Worm (Caenorhabditis elegans) whole organism, L4/young adult: ENCODE data around the gene C35D10.7.

ENCODE experiments used
- W03F9.2 ChIP-seq: fragments of 150-350 bp; optimal IDR thresholded peaks from 2 replicates; lab custom pipeline; 2014; ENCODE audit warnings: missing biosample characterization, missing genetic modification characterization
- dao-5 ChIP-seq: sonication (generic microtip); optimal IDR thresholded peaks from 2 replicates; lab custom pipeline; 2016; ENCODE audit warnings: missing genotype, missing genetic modification characterization, moderate library complexity, missing compliant biosample characterization
- him-1 ChIP-seq: sonication (generic microtip); optimal IDR thresholded peaks from 2 replicates; lab custom pipeline; 2016; ENCODE audit warnings: missing genotype, missing genetic modification reagents, missing genetic modification characterization, missing compliant biosample characterization

DNA sequence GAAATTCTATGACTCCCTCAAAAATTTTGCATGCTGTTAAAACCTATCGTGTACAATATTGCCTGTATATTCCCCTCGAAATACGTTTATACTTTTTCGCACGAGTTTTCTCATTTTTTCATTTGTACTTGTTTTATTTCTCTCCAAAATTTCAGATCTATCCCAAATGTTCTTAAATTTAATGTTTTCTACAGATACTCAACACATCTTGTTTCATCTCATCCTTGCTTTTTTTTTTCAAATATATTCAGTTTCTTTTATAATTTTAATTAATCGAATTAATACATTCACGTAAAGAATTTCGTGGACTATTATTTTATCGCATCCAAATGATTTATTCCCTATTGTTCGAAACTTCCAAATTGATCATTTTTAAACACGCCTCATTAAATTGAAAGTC, 1.1 kb upstream of the C35D10.7 start, which contains the start of gene C35D10.8:
- no peak for TF ChIP-seq dao-5 (tag; lab: Kevin White, UChicago)
- no peak for TF ChIP-seq him-1 (tag; lab: Kevin White, UChicago)
- TF ChIP-seq W03F9.2 (tag; lab: Kevin White, UChicago), result no peak
